Worm (Caenorhabditis elegans): ENCODE data around the gene C07C7.3.
A peak's percentile ranks its signal among the peaks of the same experiment; 100 is the strongest.

The C07C7.3 gene

DNA sequence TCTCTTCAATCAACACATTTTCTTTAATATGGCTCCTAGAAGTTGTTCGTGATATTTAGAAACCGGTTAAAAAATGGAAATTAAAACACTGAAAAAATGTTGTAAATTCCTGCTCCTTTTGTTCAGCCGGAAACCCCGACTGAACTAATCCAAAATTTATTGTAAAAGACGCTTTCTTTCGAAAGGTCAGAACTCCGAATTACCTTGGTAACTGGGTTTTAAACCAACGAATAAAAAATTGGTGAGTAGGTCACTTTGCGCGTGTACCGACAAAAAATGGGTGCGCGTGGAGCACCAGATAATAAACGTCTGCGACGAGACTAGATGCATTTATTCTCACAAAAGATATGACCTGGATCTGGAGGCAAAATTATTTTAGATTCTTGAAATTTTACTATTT lies 35.2 kb upstream of the C07C7.3 start (continued):
- no peak for TF ChIP-seq aptf-3 (GFP tag; IDR thresholded peaks at IDR 0.05)
- no peak for TF ChIP-seq lin-40 (tag; optimal IDR thresholded peaks at IDR 0.05)
- TF ChIP-seq chd-7 (tag; optimal IDR thresholded peaks at IDR 0.05): no peak
- TF ChIP-seq somi-1 (GFP tag; optimal IDR thresholded peaks at IDR 0.05): no peak
- TF ChIP-seq lag-1 (GFP tag; IDR thresholded peaks at IDR 0.05): no peak
- TF ChIP-seq akir-1 (GFP tag; optimal IDR thresholded peaks at IDR 0.05): no peak
- peak; percentile 69 for TF ChIP-seq madf-6 (GFP tag; IDR thresholded peaks at IDR 0.05)
- TF ChIP-seq egrh-3 (GFP tag; IDR thresholded peaks at IDR 0.05): no peak
- TF ChIP-seq ceh-91 (GFP tag; IDR thresholded peaks at IDR 0.05): no peak
- no peak for TF ChIP-seq ceh-40 (GFP tag; IDR thresholded peaks at IDR 0.05)
- no peak for TF ChIP-seq let-526 (GFP tag; IDR thresholded peaks at IDR 0.05)
- no peak for TF ChIP-seq mel-28 (tag; optimal IDR thresholded peaks at IDR 0.05; ENCODE audit: borderline replicate concordance)
- TF ChIP-seq T07F8.4 (tag; optimal IDR thresholded peaks at IDR 0.05): no peak
- no peak for TF ChIP-seq lin-54 (GFP tag; optimal IDR thresholded peaks at IDR 0.05)
- TF ChIP-seq rcor-1 (GFP tag; IDR thresholded peaks at IDR 0.05): peak; percentile 46; the same call in 1 of the 2 replicates
- TF ChIP-seq aptf-2 (GFP tag; conservative IDR thresholded peaks at IDR 0.05): no peak
- TF ChIP-seq egl-18 (GFP tag; IDR thresholded peaks at IDR 0.05): no peak
- TF ChIP-seq lin-35 (GFP tag; optimal IDR thresholded peaks at IDR 0.05): no peak
- TF ChIP-seq cebp-2 (GFP tag; IDR thresholded peaks at IDR 0.05): no peak
- TF ChIP-seq hrde-1 (tag; optimal IDR thresholded peaks at IDR 0.05; ENCODE audit: borderline replicate concordance): no peak
- no peak for TF ChIP-seq ceh-79 (tag; optimal IDR thresholded peaks at IDR 0.05)
- peak; percentile 52; the same call in 1 of the 2 replicates for TF ChIP-seq hmg-1.2 (GFP tag; IDR thresholded peaks at IDR 0.05)
- TF ChIP-seq nfya-1 (tag; optimal IDR thresholded peaks at IDR 0.05; ENCODE audit: borderline replicate concordance, insufficient read depth): no peak
- TF ChIP-seq ztf-6 (GFP tag; IDR thresholded peaks at IDR 0.05): no peak
- no peak for TF ChIP-seq dpff-1 (tag; optimal IDR thresholded peaks at IDR 0.05)
- no peak for TF ChIP-seq T26A5.8 (tag; optimal IDR thresholded peaks at IDR 0.05)
- no peak for TF ChIP-seq dox-1 (GFP tag; IDR thresholded peaks at IDR 0.05)
- TF ChIP-seq ama-1 (optimal IDR thresholded peaks at IDR 0.05): no peak
- TF ChIP-seq ama-1 (GFP tag; optimal IDR thresholded peaks at IDR 0.05): no peak
- TF ChIP-seq cebp-1 (GFP tag; IDR thresholded peaks at IDR 0.05): no peak
- TF ChIP-seq cebp-1 (tag; optimal IDR thresholded peaks at IDR 0.05): no peak
- no peak for TF ChIP-seq attf-3 (GFP tag; conservative IDR thresholded peaks at IDR 0.05)
- TF ChIP-seq C06A6.2 (GFP tag; conservative IDR thresholded peaks at IDR 0.05): no peak
- no peak for TF ChIP-seq rpc-1 (optimal IDR thresholded peaks at IDR 0.05)
- TF ChIP-seq rpc-1 (tag; optimal IDR thresholded peaks at IDR 0.05): no peak
- no peak for TF ChIP-seq rec-8 (tag; optimal IDR thresholded peaks at IDR 0.05)
- TF ChIP-seq B0261.1 (tag; optimal IDR thresholded peaks at IDR 0.05): no peak
- no peak for TF ChIP-seq B0035.1 (tag; optimal IDR thresholded peaks at IDR 0.05)
- no peak for TF ChIP-seq F10E7.11 (tag; optimal IDR thresholded peaks at IDR 0.05)
- no peak for TF ChIP-seq B0019.2 (GFP tag; conservative IDR thresholded peaks at IDR 0.05)
- TF ChIP-seq him-1 (tag; optimal IDR thresholded peaks at IDR 0.05): peak; percentile 1
- TF ChIP-seq ets-4 (GFP tag; optimal IDR thresholded peaks at IDR 0.05): no peak
- TF ChIP-seq athp-1 (tag; optimal IDR thresholded peaks at IDR 0.05): no peak
- TF ChIP-seq mes-4 (tag; optimal IDR thresholded peaks at IDR 0.05): no peak
- no peak for TF ChIP-seq nhr-27 (tag; optimal IDR thresholded peaks at IDR 0.05)
- TF ChIP-seq snpc-3.4 (tag; optimal IDR thresholded peaks at IDR 0.05): peak; percentile 14
- TF ChIP-seq F57A8.1 (GFP tag; optimal IDR thresholded peaks at IDR 0.05): no peak
- TF ChIP-seq sptf-2 (GFP tag; optimal IDR thresholded peaks at IDR 0.05): no peak
- TF ChIP-seq Y53F4B.3 (GFP tag; IDR thresholded peaks at IDR 0.05): no peak
- TF ChIP-seq Y67H2A.10 (GFP tag; conservative IDR thresholded peaks at IDR 0.05): no peak

Data from whole organism, young adult.